Worm (Caenorhabditis elegans) whole organism, late embryonic: Measurements from ENCODE around the gene F01D5.10.

Experiments used
- C08G9.2 ChIP-seq: sonication (generic microtip); optimal IDR thresholded peaks from 2 replicates; lab custom pipeline; 2016; ENCODE audit warnings: mild to moderate bottlenecking, missing genetic modification characterization, moderate library complexity, missing compliant biosample characterization
- C38D4.7 ChIP-seq: fragments of 200-800 bp; sonication (Bioruptor generic); optimal IDR thresholded peaks from 2 replicates; lab custom pipeline; 2018; ENCODE audit warnings: mild to moderate bottlenecking, missing genetic modification characterization, moderate library complexity, missing compliant biosample characterization
- F13H6.1 ChIP-seq: sonication (generic microtip); optimal IDR thresholded peaks from 2 replicates; lab custom pipeline; 2016; ENCODE audit warnings: missing genetic modification characterization, missing compliant biosample characterization
- K02D7.2 ChIP-seq: sonication (generic microtip); optimal IDR thresholded peaks from 2 replicates; lab custom pipeline; 2017; ENCODE audit warnings: mild to moderate bottlenecking, missing genetic modification characterization, missing compliant biosample characterization
- Y22D7AL.16 ChIP-seq: sonication (generic microtip); optimal IDR thresholded peaks from 2 replicates; lab custom pipeline; 2016; ENCODE audit warnings: missing genetic modification characterization, missing compliant biosample characterization
- ahr-1 ChIP-seq: sonication (generic microtip); optimal IDR thresholded peaks from 2 replicates; lab custom pipeline; 2016; ENCODE audit warnings: missing genetic modification characterization, missing compliant biosample characterization
- ceh-14 ChIP-seq: sonication (generic microtip); optimal IDR thresholded peaks from 2 replicates; lab custom pipeline; 2016; ENCODE audit warnings: missing genotype, missing genetic modification characterization, missing compliant biosample characterization
- ceh-19 ChIP-seq: fragments of 200-800 bp; sonication (Bioruptor generic); optimal IDR thresholded peaks from 2 replicates; lab custom pipeline; 2018; ENCODE audit warnings: mild to moderate bottlenecking, missing genetic modification characterization, missing compliant biosample characterization
- ceh-2 ChIP-seq: sonication (generic microtip); optimal IDR thresholded peaks from 2 replicates; lab custom pipeline; 2016; ENCODE audit warnings: missing genotype, missing genetic modification characterization, missing compliant biosample characterization
- ceh-22 ChIP-seq: sonication (generic microtip); optimal IDR thresholded peaks from 2 replicates; lab custom pipeline; 2017; ENCODE audit warnings: missing biosample characterization, missing genetic modification characterization
- ceh-24 ChIP-seq: sonication (generic microtip); optimal IDR thresholded peaks from 2 replicates; lab custom pipeline; 2016; ENCODE audit warnings: mild to moderate bottlenecking, missing genetic modification characterization, missing compliant biosample characterization
- ceh-30 ChIP-seq: fragments of 150-350 bp; optimal IDR thresholded peaks from 2 replicates; lab custom pipeline; 2014; ENCODE audit warnings: missing biosample characterization, missing genetic modification characterization
- ceh-34 ChIP-seq: sonication (generic microtip); optimal IDR thresholded peaks from 2 replicates; lab custom pipeline; 2016; ENCODE audit warnings: mild to moderate bottlenecking, missing genetic modification characterization, missing compliant biosample characterization
- ceh-45 ChIP-seq: fragments of 200-800 bp; sonication (Bioruptor generic); IDR thresholded peaks from 2 replicates; pipeline ENCODE4 v1.3.6; 2022; ENCODE audit warnings: missing genetic modification reagents, missing genetic modification characterization, missing compliant biosample characterization
- ceh-48 ChIP-seq: sonication (generic microtip); optimal IDR thresholded peaks from 2 replicates; lab custom pipeline; 2016; ENCODE audit warnings: missing genetic modification characterization, inconsistent platforms, missing compliant biosample characterization
- ceh-6 ChIP-seq: fragments of 200-800 bp; sonication (Bioruptor generic); optimal IDR thresholded peaks from 2 replicates; lab custom pipeline; 2018; ENCODE audit warnings: mild to moderate bottlenecking, missing genetic modification characterization, missing compliant biosample characterization
- ceh-9 ChIP-seq: sonication (generic microtip); optimal IDR thresholded peaks from 2 replicates; lab custom pipeline; 2016; ENCODE audit warnings: mild to moderate bottlenecking, missing genetic modification characterization, inconsistent platforms, missing compliant biosample characterization
- che-1 ChIP-seq: sonication (generic microtip); optimal IDR thresholded peaks from 2 replicates; lab custom pipeline; 2016; ENCODE audit warnings: mild to moderate bottlenecking, missing genetic modification characterization, missing compliant biosample characterization
- elt-2 ChIP-seq: sonication (generic microtip); optimal IDR thresholded peaks from 2 replicates; lab custom pipeline; 2016; ENCODE audit warnings: missing genetic modification reagents, missing genetic modification characterization, missing compliant biosample characterization
- ets-4 ChIP-seq: sonication (generic microtip); optimal IDR thresholded peaks from 2 replicates; lab custom pipeline; 2016; ENCODE audit warnings: missing genetic modification characterization, missing compliant biosample characterization
- eyg-1 ChIP-seq: sonication (generic microtip); optimal IDR thresholded peaks from 2 replicates; lab custom pipeline; 2016; ENCODE audit warnings: missing genotype, missing genetic modification characterization, missing compliant biosample characterization
- fax-1 ChIP-seq: sonication (generic microtip); optimal IDR thresholded peaks from 2 replicates; lab custom pipeline; 2016; ENCODE audit warnings: missing genotype, missing genetic modification characterization, missing compliant biosample characterization
- hlh-15 ChIP-seq: sonication (generic microtip); optimal IDR thresholded peaks from 2 replicates; lab custom pipeline; 2016; ENCODE audit warnings: missing genetic modification characterization, missing compliant biosample characterization
- hlh-6 ChIP-seq: sonication (generic microtip); optimal IDR thresholded peaks from 2 replicates; lab custom pipeline; 2016; ENCODE audit warnings: missing genotype, missing genetic modification characterization, missing compliant biosample characterization
- madf-2 ChIP-seq: sonication (generic microtip); optimal IDR thresholded peaks from 2 replicates; lab custom pipeline; 2017; ENCODE audit warnings: missing genetic modification characterization, missing compliant biosample characterization
- mec-3 ChIP-seq: sonication (generic microtip); optimal IDR thresholded peaks from 2 replicates; lab custom pipeline; 2016; ENCODE audit warnings: borderline replicate concordance, missing genetic modification characterization, missing compliant biosample characterization
- nhr-11 ChIP-seq: fragments of 150-350 bp; optimal IDR thresholded peaks from 2 replicates; lab custom pipeline; 2014; ENCODE audit warnings: missing biosample characterization, missing genetic modification characterization
- nhr-232 ChIP-seq: sonication (generic microtip); optimal IDR thresholded peaks from 2 replicates; lab custom pipeline; 2016; ENCODE audit warnings: missing genetic modification characterization, missing compliant biosample characterization
- npax-4 ChIP-seq: sonication (generic microtip); optimal IDR thresholded peaks from 2 replicates; lab custom pipeline; 2016; ENCODE audit warnings: missing genetic modification characterization, missing compliant biosample characterization
- odd-2 ChIP-seq: sonication (generic microtip); optimal IDR thresholded peaks from 2 replicates; lab custom pipeline; 2017; ENCODE audit warnings: antibody characterized with exemption, mild to moderate bottlenecking, missing genetic modification characterization, missing compliant biosample characterization
- pag-3 ChIP-seq: sonication (generic microtip); optimal IDR thresholded peaks from 2 replicates; lab custom pipeline; 2016; ENCODE audit warnings: missing compliant biosample characterization, missing genetic modification characterization, borderline replicate concordance
- pat-9 ChIP-seq: fragments of 200-800 bp; sonication (Bioruptor generic); optimal IDR thresholded peaks from 2 replicates; lab custom pipeline; 2018; ENCODE audit warnings: mild to moderate bottlenecking, missing genetic modification characterization, moderate library complexity, missing compliant biosample characterization
- pha-2 ChIP-seq: sonication (generic microtip); optimal IDR thresholded peaks from 2 replicates; lab custom pipeline; 2017; ENCODE audit warnings: mild to moderate bottlenecking, missing genetic modification characterization, missing compliant biosample characterization
- pha-4 ChIP-seq: fragments of 150-350 bp; optimal IDR thresholded peaks from 2 replicates; lab custom pipeline; 2018; ENCODE audit warnings: missing biosample characterization, missing genetic modification reagents, missing genetic modification characterization
- pros-1 ChIP-seq: fragments of 150-350 bp; optimal IDR thresholded peaks from 2 replicates; lab custom pipeline; 2014; ENCODE audit warnings: missing biosample characterization, missing genetic modification reagents, missing genetic modification characterization
- ref-2 ChIP-seq: sonication (generic microtip); optimal IDR thresholded peaks from 2 replicates; lab custom pipeline; 2016; ENCODE audit warnings: missing genetic modification characterization, missing compliant biosample characterization
- rnt-1 ChIP-seq: sonication (generic microtip); optimal IDR thresholded peaks from 2 replicates; lab custom pipeline; 2016; ENCODE audit warnings: missing genetic modification characterization, missing compliant biosample characterization
- sox-2 ChIP-seq: fragments of 200-800 bp; sonication (Bioruptor generic); IDR thresholded peaks from 2 replicates; pipeline ENCODE4 v1.3.6; 2022; ENCODE audit warnings: missing genetic modification reagents, missing genetic modification characterization, missing compliant biosample characterization
- tbx-2 ChIP-seq: sonication (generic microtip); optimal IDR thresholded peaks from 2 replicates; lab custom pipeline; 2016; ENCODE audit warnings: missing genetic modification characterization, missing compliant biosample characterization
- tbx-7 ChIP-seq: sonication (generic microtip); optimal IDR thresholded peaks from 2 replicates; lab custom pipeline; 2016; ENCODE audit warnings: missing genotype, missing genetic modification characterization, missing compliant biosample characterization
- ttx-3 ChIP-seq: sonication (generic microtip); optimal IDR thresholded peaks from 2 replicates; lab custom pipeline; 2016; ENCODE audit warnings: missing genetic modification reagents, missing genetic modification characterization, missing compliant biosample characterization
- unc-55 ChIP-seq: sonication (generic microtip); optimal IDR thresholded peaks from 2 replicates; lab custom pipeline; 2017; ENCODE audit warnings: missing biosample characterization, missing genetic modification reagents, missing genetic modification characterization
- unc-86 ChIP-seq: sonication (generic microtip); optimal IDR thresholded peaks from 2 replicates; lab custom pipeline; 2016; ENCODE audit warnings: missing genetic modification characterization, missing compliant biosample characterization

The F01D5.10 gene

DNA sequence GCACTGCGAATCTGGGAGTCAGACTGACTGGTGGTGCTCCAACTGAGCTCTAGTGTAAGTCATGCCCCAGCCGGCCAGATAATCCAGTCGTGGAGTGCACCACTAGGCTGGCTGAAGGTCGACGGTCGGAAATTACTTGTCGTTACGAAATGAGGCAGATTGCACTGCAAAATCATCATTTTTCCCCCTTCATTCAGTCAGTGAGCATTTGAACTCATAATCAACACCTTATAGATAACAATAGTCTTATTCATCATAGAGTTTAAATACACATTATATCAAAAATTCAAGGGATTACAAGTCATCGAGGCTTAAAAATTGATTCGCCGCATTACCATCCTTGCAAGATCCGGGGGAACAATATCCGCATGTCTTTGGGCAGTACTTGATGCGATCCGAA lies 39.3 kb downstream of the F01D5.10 start:
- no peak for TF ChIP-seq ets-4
- no peak for TF ChIP-seq ceh-24 (tag; lab: Kevin White, UChicago)
- TF ChIP-seq ceh-45 (GFP tag; lab: Robert Waterston, UW): no peak
- no peak for TF ChIP-seq nhr-11 (tag; lab: Kevin White, UChicago)
- TF ChIP-seq ceh-22 (tag; lab: Kevin White, UChicago): no peak
- no peak for TF ChIP-seq ceh-34
- no peak for TF ChIP-seq ceh-14 (tag; lab: Kevin White, UChicago)
- TF ChIP-seq, all 69 proteins: peak for 0

DNA sequence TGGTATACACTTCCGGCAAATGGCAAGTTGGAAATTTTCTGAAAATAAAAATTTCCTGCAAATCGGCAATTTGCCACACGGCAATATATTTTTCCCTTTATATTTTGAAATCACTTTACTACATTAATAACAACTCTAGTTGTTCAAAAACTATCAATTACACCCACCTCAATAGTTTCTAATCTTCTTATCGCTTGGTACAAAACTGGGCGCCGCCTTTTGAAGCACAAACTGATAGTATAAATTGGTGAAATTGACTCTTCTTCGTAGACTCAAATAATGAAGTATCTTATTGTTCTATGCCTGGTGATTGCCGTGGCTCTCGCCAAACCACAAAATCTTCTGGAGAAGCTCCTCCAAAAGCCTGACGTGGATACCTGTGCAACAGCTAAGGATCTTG lies 40.0 kb downstream of the F01D5.10 start, which contains the start of gene Y39G8B.9:
Gene Y39G8B.9, plus strand, starts transcription at position 269 of the 400 bp plus-strand sequence.
- TF ChIP-seq mec-3 (tag; lab: Kevin White, UChicago) (no peak), C08G9.2 (no peak), ttx-3 (no peak), nhr-232 (tag; lab: Kevin White, UChicago) (no peak), hlh-6 (tag; lab: Kevin White, UChicago) (no peak), ceh-9 (tag; lab: Kevin White, UChicago) (no peak), pros-1 (tag; lab: Kevin White, UChicago) (no peak), C38D4.7 (GFP tag; lab: Kevin White, UChicago) (no peak), unc-86 (tag; lab: Kevin White, UChicago) (no peak), ref-2 (tag; lab: Kevin White, UChicago) (no peak), npax-4 (no peak), che-1 (tag; lab: Kevin White, UChicago) (no peak), K02D7.2 (no peak), ceh-14 (tag; lab: Kevin White, UChicago) (no peak), fax-1 (tag; lab: Kevin White, UChicago) (no peak), ceh-48 (tag; lab: Kevin White, UChicago) (no peak)

DNA sequence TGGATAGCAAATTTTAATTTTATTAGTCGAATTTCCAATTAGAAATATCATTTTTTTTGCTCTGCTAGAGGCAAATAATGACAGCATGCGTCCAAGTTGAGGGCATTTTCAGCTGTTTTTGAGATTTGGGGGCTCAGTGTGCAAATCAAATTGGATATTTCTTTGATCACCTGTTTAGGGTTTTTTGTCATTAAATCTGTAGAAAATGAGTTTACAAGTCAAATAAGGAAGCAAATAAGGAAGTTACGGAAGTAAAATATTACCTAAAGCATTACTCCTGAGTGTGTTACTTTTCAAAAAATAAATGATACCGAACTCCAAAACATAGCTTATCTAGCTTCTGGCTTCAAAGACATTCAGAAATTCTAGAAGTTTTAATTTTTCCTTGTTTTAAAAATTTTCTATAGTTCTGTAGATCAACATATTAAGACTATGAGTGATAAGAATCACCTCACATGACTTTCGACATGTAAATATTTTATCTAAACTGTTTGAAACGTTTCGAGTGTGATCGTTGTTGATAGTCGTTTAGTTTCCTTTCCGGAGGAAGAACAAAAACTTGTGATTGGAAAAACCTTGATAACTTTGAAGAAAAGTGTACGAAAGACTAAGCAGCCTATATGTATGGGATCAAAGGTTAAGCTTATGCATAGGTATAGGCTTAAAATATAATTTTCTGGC lies 41.2 kb downstream of the F01D5.10 start, which contains the start of gene sre-48:
Gene sre-48, minus strand, starts transcription at position 51 of the 681 bp plus-strand sequence.
- TF ChIP-seq F13H6.1 (tag; lab: Kevin White, UChicago) (no peak), ahr-1 (tag; lab: Kevin White, UChicago) (no peak), rnt-1 (tag; lab: Kevin White, UChicago) (no peak), sox-2 (GFP tag; lab: Robert Waterston, UW) (no peak), unc-55 (GFP tag; lab: Kevin White, UChicago) (no peak), ceh-6 (GFP tag; lab: Kevin White, UChicago) (no peak), eyg-1 (tag; lab: Kevin White, UChicago) (no peak), nhr-11 (tag; lab: Kevin White, UChicago) (no peak), Y22D7AL.16 (no peak)

DNA sequence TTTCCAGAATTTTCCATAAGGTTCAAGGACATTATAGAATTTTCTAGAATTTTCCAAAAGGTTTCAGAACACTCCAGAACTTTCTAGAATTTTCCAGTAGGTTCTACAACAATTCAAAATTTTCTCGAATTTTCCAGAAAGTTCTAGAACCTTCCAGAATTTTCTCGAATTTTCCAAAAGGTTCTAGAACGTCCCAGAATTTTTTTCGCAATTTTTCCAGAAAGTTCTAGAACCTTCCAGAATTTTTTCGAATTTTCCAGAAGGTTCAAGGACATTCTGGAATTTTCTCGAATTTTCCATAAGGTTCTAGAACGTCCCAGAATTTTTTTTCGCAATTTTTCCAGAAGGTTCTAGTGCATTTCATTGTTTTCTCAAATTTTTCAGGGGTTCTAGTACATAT lies 43.4 kb downstream of the F01D5.10 start:
- TF ChIP-seq hlh-15 (tag; lab: Kevin White, UChicago) (no peak), pag-3 (no peak), ahr-1 (tag; lab: Kevin White, UChicago) (no peak), nhr-232 (tag; lab: Kevin White, UChicago) (no peak), hlh-6 (tag; lab: Kevin White, UChicago) (no peak), ceh-6 (GFP tag; lab: Kevin White, UChicago) (no peak), elt-2 (tag; lab: Kevin White, UChicago) (no peak), fax-1 (tag; lab: Kevin White, UChicago) (no peak), ceh-2 (tag; lab: Kevin White, UChicago) (no peak)

DNA sequence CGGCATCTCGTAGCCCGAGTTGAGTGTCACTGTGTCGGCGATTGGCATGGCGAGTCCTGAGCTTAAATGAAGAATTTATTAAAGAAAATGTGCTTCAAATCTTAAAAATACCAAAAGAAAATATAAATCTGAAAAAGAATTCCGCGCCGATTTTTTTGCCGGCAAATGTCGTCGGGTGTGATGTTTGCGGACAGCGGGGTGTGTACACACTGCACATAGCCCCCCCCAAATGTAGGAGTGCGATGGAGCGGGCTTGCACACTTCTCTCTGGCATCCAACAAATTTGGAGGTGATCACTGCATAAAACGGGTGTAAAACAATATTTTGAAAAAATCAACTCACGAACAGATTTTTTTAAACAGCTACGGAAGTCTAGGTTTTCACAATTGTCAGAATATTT lies 45.0 kb downstream of the F01D5.10 start, which contains the start of gene Y39G8B.2:
Gene Y39G8B.2, minus strand, starts transcription at position 61 of the 400 bp plus-strand sequence.
- peak; percentile 1 for TF ChIP-seq ceh-30 (tag; lab: Kevin White, UChicago)
- peak; percentile 12 for TF ChIP-seq pag-3
- TF ChIP-seq C08G9.2: peak; percentile 48
- peak; percentile 41 for TF ChIP-seq madf-2
- peak; percentile 69 for TF ChIP-seq tbx-2
- TF ChIP-seq ceh-2 (tag; lab: Kevin White, UChicago): no peak
- no peak for TF ChIP-seq che-1 (tag; lab: Kevin White, UChicago)
- TF ChIP-seq tbx-7 (tag; lab: Kevin White, UChicago): no peak
- TF ChIP-seq pha-4: no peak
- TF ChIP-seq nhr-232 (tag; lab: Kevin White, UChicago): no peak
- peak; percentile 34 for TF ChIP-seq ceh-6 (GFP tag; lab: Kevin White, UChicago)
- TF ChIP-seq ceh-19 (GFP tag; lab: Kevin White, UChicago): no peak
- no peak for TF ChIP-seq nhr-11 (tag; lab: Kevin White, UChicago)
- TF ChIP-seq pat-9: peak; percentile 8
- TF ChIP-seq ceh-24 (tag; lab: Kevin White, UChicago): no peak
- TF ChIP-seq pha-2: no peak
- TF ChIP-seq mec-3 (tag; lab: Kevin White, UChicago): no peak
- no peak for TF ChIP-seq odd-2 (tag; lab: Kevin White, UChicago)
